Worm (Caenorhabditis elegans): Measurements from ENCODE around the gene nhr-43.
A peak's percentile ranks its signal among the peaks of the same experiment; 100 is the strongest.

ce11 chrIV:11857159-11857565 lies 42.2 kb upstream of the nhr-43 start:
- TF ChIP-seq ZK185.1 (tag; optimal IDR thresholded peaks at IDR 0.05; ENCODE audit: poor library complexity, severe bottlenecking): no peak
- TF ChIP-seq repo-1 (tag; optimal IDR thresholded peaks at IDR 0.05): peak; percentile 25
- TF ChIP-seq hmg-1.2 (GFP tag; IDR thresholded peaks at IDR 0.05): peak; percentile 56; the same call in 1 of the 2 replicates
- no peak for TF ChIP-seq hsf-1 (GFP tag; IDR thresholded peaks at IDR 0.05)
